Fruit fly (Drosophila melanogaster): ENCODE measurements around the gene Bdbt.

The Bdbt gene

DNA sequence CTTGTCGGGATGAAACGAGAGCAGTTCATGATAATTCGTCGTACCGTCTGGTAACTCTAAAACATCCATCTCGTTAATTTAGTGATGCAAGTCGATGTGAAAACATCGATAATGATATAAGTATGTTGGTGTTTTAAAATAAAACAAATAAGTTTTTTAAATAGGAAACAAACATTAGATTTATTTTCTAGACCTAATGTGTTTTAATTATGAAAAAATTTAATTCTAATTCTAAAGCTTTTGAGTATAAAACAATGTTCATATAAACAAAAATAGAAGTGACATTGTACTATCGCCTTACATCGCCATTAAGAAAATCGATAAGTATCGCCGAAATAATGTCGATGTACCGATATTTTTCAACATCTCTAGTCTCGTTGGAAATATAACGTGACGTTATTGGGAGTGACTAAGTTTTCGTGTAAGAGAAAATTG lies 7.6 kb downstream of the Bdbt start, which contains the start of gene Rab11 (continued):
- TF ChIP-seq CG32772 (GFP tag; IDR thresholded peaks at IDR 0.05) (no peak), tin (GFP tag; optimal IDR thresholded peaks at IDR 0.05) (peak; percentile 50), Hr39 (optimal IDR thresholded peaks at IDR 0.05) (no peak), ftz-f1 (GFP tag; optimal IDR thresholded peaks at IDR 0.05) (no peak), HLH3B (GFP tag; IDR thresholded peaks at IDR 0.05) (no peak), CG34422 (GFP tag; IDR thresholded peaks at IDR 0.05) (no peak), Ssrp (tag; optimal IDR thresholded peaks at IDR 0.05) (peak; percentile 12), lmd (GFP tag; IDR thresholded peaks at IDR 0.05) (no peak; the same call in 1 of the 2 replicates), run (tag; optimal IDR thresholded peaks at IDR 0.05) (no peak), psq (GFP tag; optimal IDR thresholded peaks at IDR 0.05) (no peak), Side (GFP tag; optimal IDR thresholded peaks at IDR 0.05) (no peak), CkIIα-i1 (GFP tag; IDR thresholded peaks at IDR 0.05) (no peak), pros (GFP tag; optimal IDR thresholded peaks at IDR 0.05) (no peak), otp (GFP tag; IDR thresholded peaks at IDR 0.05) (no peak), abd-A (tag; optimal IDR thresholded peaks at IDR 0.05) (no peak), Sin3A (optimal IDR thresholded peaks at IDR 0.05) (peak; percentile 23), Lim3 (GFP tag; IDR thresholded peaks at IDR 0.05) (no peak), Trl (optimal IDR thresholded peaks at IDR 0.05) (no peak), Trl (GFP tag; optimal IDR thresholded peaks at IDR 0.05) (no peak), chif (GFP tag; optimal IDR thresholded peaks at IDR 0.05) (peak in 1 of 2 experiments; percentile 41), slou (GFP tag; optimal IDR thresholded peaks at IDR 0.05) (no peak), h (optimal IDR thresholded peaks at IDR 0.05) (no peak), Dip2 (GFP tag; IDR thresholded peaks at IDR 0.05) (no peak), tgo (GFP tag; IDR thresholded peaks at IDR 0.05) (peak; percentile 43; the same call in 2 of the 3 replicates), CG3163 (GFP tag; optimal IDR thresholded peaks at IDR 0.05) (no peak), unc-4 (GFP tag; IDR thresholded peaks at IDR 0.05; ENCODE audit: partially characterized antibody) (peak; percentile 84), CG9817 (tag; optimal IDR thresholded peaks at IDR 0.05) (peak; percentile 40), p53 (GFP tag; optimal IDR thresholded peaks at IDR 0.05) (no peak), Spps (tag; optimal IDR thresholded peaks at IDR 0.05) (no peak), Jarid2 (GFP tag; optimal IDR thresholded peaks at IDR 0.05) (no peak), scrt (GFP tag; optimal IDR thresholded peaks at IDR 0.05) (peak; percentile 10), sug (tag; optimal IDR thresholded peaks at IDR 0.05) (peak; percentile 71), Mad (GFP tag; optimal IDR thresholded peaks at IDR 0.05) (no peak), ERR (GFP tag; optimal IDR thresholded peaks at IDR 0.05) (peak; percentile 10), sob (GFP tag; IDR thresholded peaks at IDR 0.05) (peak; percentile 37; the same call in 1 of the 2 replicates), CG15073 (GFP tag; optimal IDR thresholded peaks at IDR 0.05) (no peak), CG30020 (tag; optimal IDR thresholded peaks at IDR 0.05) (peak; percentile 67), stwl (tag; optimal IDR thresholded peaks at IDR 0.05) (peak; percentile 69), pum (GFP tag; optimal IDR thresholded peaks at IDR 0.05) (peak; percentile 52), CG12942 (GFP tag; optimal IDR thresholded peaks at IDR 0.05) (peak; percentile 2), hth (optimal IDR thresholded peaks at IDR 0.05) (no peak), H2.0 (GFP tag; IDR thresholded peaks at IDR 0.05) (no peak), CG14710 (tag; optimal IDR thresholded peaks at IDR 0.05) (peak; percentile 79), CG31224 (GFP tag; IDR thresholded peaks at IDR 0.05) (no peak), TFAM (GFP tag; optimal IDR thresholded peaks at IDR 0.05) (no peak), hkb (optimal IDR thresholded peaks at IDR 0.05) (no peak), hkb (GFP tag; IDR thresholded peaks at IDR 0.05) (no peak), mirr (GFP tag; optimal IDR thresholded peaks at IDR 0.05) (no peak), D19A (tag; optimal IDR thresholded peaks at IDR 0.05) (peak; percentile 6), CG7556 (GFP tag; optimal IDR thresholded peaks at IDR 0.05) (peak; percentile 42), Dek (tag; optimal IDR thresholded peaks at IDR 0.05) (peak; percentile 8), Asciz (GFP tag; optimal IDR thresholded peaks at IDR 0.05) (peak; percentile 40), Nf-YB (GFP tag; optimal IDR thresholded peaks at IDR 0.05) (no peak), CG11696 (GFP tag; IDR thresholded peaks at IDR 0.05) (no peak)
